Fruit fly (Drosophila melanogaster) whole organism, embryonic: ENCODE measurements around the gene CG15043.

Experiments used
- ATbp ChIP-seq: fragments of 200-800 bp; sonication (Bioruptor generic); optimal IDR thresholded peaks from 2 replicates; lab custom pipeline; 2017; ENCODE audit warnings: missing biosample characterization, mild to moderate bottlenecking, missing genetic modification characterization, missing genetic modification reagents
- C15 ChIP-seq: fragments of 200-800 bp; sonication (Bioruptor generic); IDR thresholded peaks from 3 replicates; pipeline ENCODE4 v1.3.6; 2022; ENCODE audit warnings: missing biosample characterization, missing genetic modification characterization
- CG10274 ChIP-seq: fragments of 200-800 bp; sonication (Bioruptor generic); optimal IDR thresholded peaks from 3 replicates; lab custom pipeline; 2017; ENCODE audit warnings: missing biosample characterization, mild to moderate bottlenecking, missing genetic modification characterization
- CG13296 ChIP-seq: fragments of 200-800 bp; sonication (Bioruptor generic); optimal IDR thresholded peaks from 3 replicates; lab custom pipeline; 2018; ENCODE audit warnings: missing biosample characterization, mild to moderate bottlenecking, missing genetic modification characterization
- CG14860 ChIP-seq: fragments of 200-800 bp; sonication (Bioruptor generic); IDR thresholded peaks from 3 replicates; pipeline ENCODE4 v1.3.6; 2022; ENCODE audit warnings: missing biosample characterization, missing genetic modification characterization; ENCODE audit not compliant: partially characterized antibody
- CG18599 ChIP-seq: fragments of 200-800 bp; sonication (Bioruptor generic); optimal IDR thresholded peaks from 3 replicates; lab custom pipeline; 2017; ENCODE audit warnings: missing biosample characterization, missing genetic modification characterization, mild to moderate bottlenecking, moderate library complexity, missing genetic modification reagents
- CG2875 ChIP-seq: fragments of 200-800 bp; sonication (Bioruptor generic); optimal IDR thresholded peaks from 2 replicates; lab custom pipeline; 2017; ENCODE audit warnings: missing biosample characterization, mild to moderate bottlenecking, missing genetic modification characterization, missing genetic modification reagents
- CG2889 ChIP-seq: fragments of 200-800 bp; sonication (Bioruptor generic); IDR thresholded peaks from 3 replicates; pipeline ENCODE4 v1.3.6; 2022; ENCODE audit warnings: missing biosample characterization, missing genetic modification characterization
- CG34224 ChIP-seq: fragments of 200-800 bp; sonication (Bioruptor generic); IDR thresholded peaks from 3 replicates; pipeline ENCODE4 v1.3.6; 2022; ENCODE audit warnings: missing biosample characterization, missing genetic modification characterization; ENCODE audit not compliant: partially characterized antibody
- CG34422 ChIP-seq: fragments of 200-800 bp; sonication (Bioruptor generic); IDR thresholded peaks from 3 replicates; pipeline ENCODE4 v1.3.6; 2022; ENCODE audit warnings: missing biosample characterization, missing genetic modification characterization
- CG3847 ChIP-seq: fragments of 200-800 bp; sonication (Bioruptor generic); IDR thresholded peaks from 2 replicates; pipeline ENCODE4 v1.3.6; 2022; ENCODE audit warnings: missing biosample characterization, missing genetic modification characterization
- CG6791 ChIP-seq: fragments of 200-800 bp; sonication (Bioruptor generic); IDR thresholded peaks from 3 replicates; pipeline ENCODE4 v1.3.6; 2022; ENCODE audit warnings: missing biosample characterization, missing genetic modification characterization; ENCODE audit not compliant: partially characterized antibody
- CHES-1-like ChIP-seq: fragments of 200-800 bp; sonication (Bioruptor generic); optimal IDR thresholded peaks from 2 replicates; lab custom pipeline; 2016; ENCODE audit warnings: missing biosample characterization, missing genetic modification characterization
- Deaf1 ChIP-seq: fragments of 200-800 bp; optimal IDR thresholded peaks from 3 replicates; lab custom pipeline; 2019; ENCODE audit warnings: missing biosample characterization, mild to moderate bottlenecking, missing genetic modification characterization, moderate library complexity
- Dip3 ChIP-seq: fragments of 200-800 bp; sonication (Bioruptor generic); optimal IDR thresholded peaks from 3 replicates; lab custom pipeline; 2016; ENCODE audit warnings: missing biosample characterization, missing genetic modification characterization
- Doc3 ChIP-seq: fragments of 200-800 bp; sonication (Bioruptor generic); IDR thresholded peaks from 3 replicates; pipeline ENCODE4 v1.3.6; 2022; ENCODE audit warnings: missing biosample characterization, missing genetic modification characterization; ENCODE audit not compliant: partially characterized antibody
- Fer2 ChIP-seq: fragments of 200-800 bp; sonication (Bioruptor generic); optimal IDR thresholded peaks from 2 replicates; lab custom pipeline; 2018; ENCODE audit warnings: missing biosample characterization, mild to moderate bottlenecking, missing genetic modification characterization, moderate library complexity
- H15 ChIP-seq: fragments of 200-800 bp; sonication (Bioruptor generic); IDR thresholded peaks from 3 replicates; pipeline ENCODE4 v1.3.6; 2022; ENCODE audit warnings: missing biosample characterization, missing genetic modification characterization
- Hand ChIP-seq: fragments of 200-800 bp; sonication (Bioruptor generic); optimal IDR thresholded peaks from 2 replicates; lab custom pipeline; 2017; ENCODE audit warnings: mild to moderate bottlenecking, missing biosample characterization, missing genetic modification reagents, missing genetic modification characterization
- Hr51 ChIP-seq, 2 experiments: fragments of 200-800 bp; sonication (Bioruptor generic); optimal IDR thresholded peaks; 2 replicates in 1 of 2; 3 replicates in 1 of 2; lab custom pipeline; 2016 to 2018; ENCODE audit warnings: missing biosample characterization in 2 of 2, missing genetic modification characterization in 2 of 2, mild to moderate bottlenecking in 1 of 2, moderate library complexity in 1 of 2
- Lhr ChIP-seq: fragments of 200-800 bp; sonication (Bioruptor generic); optimal IDR thresholded peaks from 3 replicates; lab custom pipeline; 2017; ENCODE audit warnings: mild to moderate bottlenecking, missing biosample characterization, missing genetic modification reagents, missing genetic modification characterization
- Opbp ChIP-seq: fragments of 200-800 bp; sonication (Bioruptor generic); IDR thresholded peaks from 3 replicates; pipeline ENCODE4 v1.3.6; 2022; ENCODE audit warnings: missing biosample characterization, missing genetic modification characterization; ENCODE audit not compliant: partially characterized antibody
- Scr ChIP-seq: fragments of 200-800 bp; sonication (Bioruptor generic); IDR thresholded peaks from 2 replicates; pipeline ENCODE4 v1.3.6; 2022; ENCODE audit warnings: missing biosample characterization, missing genetic modification characterization; ENCODE audit not compliant: partially characterized antibody
- Side ChIP-seq: fragments of 200-800 bp; sonication (Bioruptor generic); optimal IDR thresholded peaks from 2 replicates; lab custom pipeline; 2016; ENCODE audit warnings: missing biosample characterization, missing genetic modification characterization
- Trl ChIP-seq, 3 experiments: fragments of >200 bp in 2 of 3; fragments of 200-800 bp in 1 of 3; sonication (Bioruptor generic) in 1 of 3; optimal IDR thresholded peaks; 2 replicates in 1 of 3; 3 replicates in 2 of 3; lab custom pipeline; 2016 to 2017; ENCODE audit warnings: missing biosample characterization in 1 of 3, missing genetic modification characterization in 1 of 3
- Xbp1 ChIP-seq: fragments of 200-800 bp; sonication (Bioruptor generic); optimal IDR thresholded peaks from 3 replicates; lab custom pipeline; 2016; ENCODE audit warnings: missing biosample characterization, mild to moderate bottlenecking, missing genetic modification characterization
- ara ChIP-seq: fragments of 200-800 bp; sonication (Bioruptor generic); IDR thresholded peaks from 2 replicates; pipeline ENCODE4 v1.3.6; 2022; ENCODE audit warnings: missing biosample characterization, missing genetic modification characterization
- ato ChIP-seq: fragments of 200-800 bp; sonication (Bioruptor generic); IDR thresholded peaks from 2 replicates; pipeline ENCODE4 v1.3.6; 2022; ENCODE audit warnings: missing biosample characterization, missing genetic modification characterization; ENCODE audit not compliant: partially characterized antibody
- caup ChIP-seq: fragments of 200-800 bp; sonication (Bioruptor generic); optimal IDR thresholded peaks from 3 replicates; lab custom pipeline; 2017; ENCODE audit warnings: missing biosample characterization, mild to moderate bottlenecking, missing genetic modification characterization, moderate library complexity; ENCODE audit not compliant: severe bottlenecking
- chm ChIP-seq: fragments of 200-800 bp; sonication (Bioruptor generic); IDR thresholded peaks from 2 replicates; pipeline ENCODE4 v1.3.6; 2022; ENCODE audit warnings: missing biosample characterization, missing genetic modification characterization
- corto ChIP-seq: fragments of 200-800 bp; sonication (Bioruptor generic); optimal IDR thresholded peaks from 2 replicates; lab custom pipeline; 2016; ENCODE audit warnings: missing biosample characterization, mild to moderate bottlenecking, missing genetic modification characterization, moderate library complexity
- danr ChIP-seq: fragments of 200-800 bp; sonication (Bioruptor generic); IDR thresholded peaks from 2 replicates; pipeline ENCODE4 v1.3.6; 2022; ENCODE audit warnings: missing biosample characterization, missing genetic modification characterization
- dmrt11E ChIP-seq: fragments of 200-800 bp; sonication (Bioruptor generic); optimal IDR thresholded peaks from 3 replicates; lab custom pipeline; 2018; ENCODE audit warnings: missing biosample characterization, mild to moderate bottlenecking, missing genetic modification characterization, moderate library complexity
- ftz-f1 ChIP-seq: fragments of 200-800 bp; sonication (Bioruptor generic); optimal IDR thresholded peaks from 2 replicates; lab custom pipeline; 2016; ENCODE audit warnings: missing biosample characterization, missing genetic modification characterization
- gce ChIP-seq: fragments of 200-800 bp; sonication (Bioruptor generic); IDR thresholded peaks from 3 replicates; pipeline ENCODE4 v1.3.6; 2022; ENCODE audit warnings: missing biosample characterization, missing genetic modification characterization
- lmd ChIP-seq: fragments of 200-800 bp; sonication (Bioruptor generic); IDR thresholded peaks from 2 replicates; pipeline ENCODE4 v1.3.6; 2022; ENCODE audit warnings: missing biosample characterization, missing genetic modification characterization
- nau ChIP-seq: fragments of 200-800 bp; sonication (Bioruptor generic); optimal IDR thresholded peaks from 3 replicates; lab custom pipeline; 2017; ENCODE audit warnings: missing biosample characterization, mild to moderate bottlenecking, missing genetic modification characterization, missing genetic modification reagents
- otp ChIP-seq: fragments of 200-800 bp; sonication (Bioruptor generic); IDR thresholded peaks from 3 replicates; pipeline ENCODE4, ENCODE4 v1.3.6; 2022; ENCODE audit warnings: missing biosample characterization, missing genetic modification characterization
- pan ChIP-seq, 4 experiments: fragments of >200 bp in 3 of 4; fragments of 200-800 bp in 1 of 4; sonication (Bioruptor generic) in 1 of 4; optimal IDR thresholded peaks in 3 of 4; IDR thresholded peaks in 1 of 4; 2 replicates each; pipeline versions ENCODE4 v1.3.6 to Lab custom; 2017 to 2022; ENCODE audit warnings: missing biosample characterization in 2 of 4, missing genetic modification characterization in 2 of 4, mixed read lengths in 1 of 4
- pnt ChIP-seq: fragments of 200-800 bp; sonication (Bioruptor generic); optimal IDR thresholded peaks from 3 replicates; lab custom pipeline; 2016; ENCODE audit warnings: missing biosample characterization, missing genetic modification characterization
- schlank ChIP-seq: fragments of 200-800 bp; sonication (Bioruptor generic); optimal IDR thresholded peaks from 2 replicates; lab custom pipeline; 2018; ENCODE audit warnings: missing biosample characterization, mild to moderate bottlenecking, missing genetic modification characterization
- slp2 ChIP-seq: fragments of 200-800 bp; sonication (Bioruptor generic); optimal IDR thresholded peaks from 2 replicates; lab custom pipeline; 2016; ENCODE audit warnings: missing biosample characterization, missing genetic modification characterization
- sob ChIP-seq: fragments of 200-800 bp; sonication (Bioruptor generic); IDR thresholded peaks from 2 replicates; pipeline ENCODE4 v1.3.6; 2022; ENCODE audit warnings: missing biosample characterization, missing genetic modification characterization
- ssp ChIP-seq: fragments of 200-800 bp; sonication (Bioruptor generic); IDR thresholded peaks from 2 replicates; pipeline ENCODE4 v1.3.6; 2022; ENCODE audit warnings: missing biosample characterization, missing genetic modification characterization
- toy ChIP-seq: fragments of 200-800 bp; sonication (Bioruptor generic); IDR thresholded peaks from 2 replicates; pipeline ENCODE4 v1.3.6; 2022; ENCODE audit warnings: missing biosample characterization, missing genetic modification characterization
- wor ChIP-seq: fragments of 200-800 bp; sonication (Bioruptor generic); IDR thresholded peaks from 2 replicates; pipeline ENCODE4 v1.3.6; 2022; ENCODE audit warnings: missing biosample characterization, missing genetic modification characterization
- zen2 ChIP-seq: fragments of 200-800 bp; sonication (Bioruptor generic); IDR thresholded peaks from 3 replicates; pipeline ENCODE4 v1.3.6; 2022; ENCODE audit warnings: missing biosample characterization, missing genetic modification characterization; ENCODE audit not compliant: partially characterized antibody
- zf30C ChIP-seq: fragments of 200-800 bp; sonication (Bioruptor generic); optimal IDR thresholded peaks from 3 replicates; lab custom pipeline; 2018; ENCODE audit warnings: missing biosample characterization, mild to moderate bottlenecking, missing genetic modification characterization

The CG15043 gene

dm6 chrX:18499679-18500187 is 5.8 kb upstream of the CG15043 start, which contains the start of the genes Pgant7 and Xrcc2 (continued):
- TF ChIP-seq danr (GFP tag; lab: Robert Waterston, UW), result no peak
- TF ChIP-seq lmd (GFP tag; lab: Robert Waterston, UW), result no peak
- no peak for TF ChIP-seq Dip3 (GFP tag; lab: Kevin White, UChicago)
- no peak for TF ChIP-seq C15
- no peak for TF ChIP-seq CG18599 (GFP tag; lab: Kevin White, UChicago)
- TF ChIP-seq corto (GFP tag; lab: Kevin White, UChicago), result no peak
- peak; percentile 55; the same call in 1 of the 3 replicates for TF ChIP-seq Opbp
- peak; percentile 67; the same call in 2 of the 3 replicates for TF ChIP-seq CG34422 (GFP tag; lab: Robert Waterston, UW)
- no peak for TF ChIP-seq Hr51 (GFP tag; optimal IDR thresholded peaks at IDR 0.05; lab: Kevin White, UChicago)
- no peak for TF ChIP-seq pnt (GFP tag; lab: Kevin White, UChicago)
- no peak for TF ChIP-seq schlank (tag; lab: Kevin White, UChicago)
- TF ChIP-seq zen2 (GFP tag; lab: Robert Waterston, UW), result peak; percentile 51; the same call in 1 of the 3 replicates
- no peak for TF ChIP-seq toy (GFP tag; lab: Robert Waterston, UW)
- TF ChIP-seq CG10274 (GFP tag; lab: Kevin White, UChicago), result no peak
- no peak for TF ChIP-seq Xbp1 (GFP tag; lab: Kevin White, UChicago)
- no peak for TF ChIP-seq nau (GFP tag; lab: Kevin White, UChicago)
- TF ChIP-seq Hand (GFP tag; lab: Kevin White, UChicago), result no peak
- no peak for TF ChIP-seq Fer2 (tag; lab: Kevin White, UChicago)
- peak; percentile 69; the same call in 2 of the 3 replicates for TF ChIP-seq CG6791 (GFP tag; lab: Robert Waterston, UW)
- no peak for TF ChIP-seq CG3847
- no peak for TF ChIP-seq caup (GFP tag; lab: Kevin White, UChicago)
- no peak for TF ChIP-seq gce
- no peak for TF ChIP-seq ara
- TF ChIP-seq otp (GFP tag; lab: Robert Waterston, UW), result no peak
- TF ChIP-seq ssp (GFP tag; lab: Robert Waterston, UW), result no peak
- TF ChIP-seq H15 (GFP tag; lab: Robert Waterston, UW), result no peak
- TF ChIP-seq CG13296 (GFP tag; lab: Kevin White, UChicago), result no peak
- no peak for TF ChIP-seq zf30C (GFP tag; lab: Kevin White, UChicago)
- TF ChIP-seq Trl (optimal IDR thresholded peaks at IDR 0.05; lab: Kevin White, UChicago), result no peak
- TF ChIP-seq Trl (GFP tag; optimal IDR thresholded peaks at IDR 0.05; lab: Kevin White, UChicago), result no peak
- peak; percentile 76; the same call in 2 of the 3 replicates for TF ChIP-seq CG34224 (GFP tag; lab: Robert Waterston, UW)
- no peak for TF ChIP-seq Side (GFP tag; lab: Kevin White, UChicago)
- peak; percentile 81 for TF ChIP-seq CG14860 (GFP tag; lab: Robert Waterston, UW)
- no peak for TF ChIP-seq CG2889 (GFP tag; lab: Robert Waterston, UW)
- no peak for TF ChIP-seq pan (optimal IDR thresholded peaks at IDR 0.05; lab: Kevin White, UChicago)
- peak in 1 of 2 experiments; percentile 59 for TF ChIP-seq pan (GFP tag; optimal IDR thresholded peaks at IDR 0.05 in 1 of 2, IDR thresholded peaks at IDR 0.05 in 1 of 2)
- no peak for TF ChIP-seq ftz-f1 (GFP tag; lab: Kevin White, UChicago)
- no peak for TF ChIP-seq dmrt11E (tag; lab: Kevin White, UChicago)
- TF ChIP-seq chm (GFP tag; lab: Robert Waterston, UW), result no peak
- TF ChIP-seq Lhr (GFP tag; lab: Kevin White, UChicago), result peak; percentile 26
- peak; percentile 8 for TF ChIP-seq Deaf1 (tag; lab: Kevin White, UChicago)
- peak; percentile 42 for TF ChIP-seq CHES-1-like (GFP tag; lab: Kevin White, UChicago)
- no peak for TF ChIP-seq CG2875 (GFP tag; lab: Kevin White, UChicago)
- peak; percentile 56 for TF ChIP-seq Doc3
- no peak for TF ChIP-seq ATbp (GFP tag; lab: Kevin White, UChicago)
- peak; percentile 44; the same call in 1 of the 2 replicates for TF ChIP-seq ato (GFP tag; lab: Robert Waterston, UW)
- TF ChIP-seq sob, result no peak
- TF ChIP-seq wor (GFP tag; lab: Robert Waterston, UW), result no peak
- TF ChIP-seq slp2 (GFP tag; lab: Kevin White, UChicago), result no peak
- TF ChIP-seq Scr (GFP tag; lab: Robert Waterston, UW), result peak; percentile 78
